Fruit fly (Drosophila melanogaster) whole organism, wandering third instar larva: ENCODE results near the gene Xe7.

Source experiments
- Abd-B ChIP-seq: fragments of >200 bp; optimal IDR thresholded peaks from 2 replicates; lab custom pipeline; 2017; ENCODE audit warnings: missing biosample characterization, missing genetic modification characterization
- CG32264 ChIP-seq: fragments of 200-800 bp; sonication (Bioruptor generic); optimal IDR thresholded peaks from 2 replicates; lab custom pipeline; 2016; ENCODE audit warnings: missing biosample characterization, missing genetic modification characterization
- CrebA ChIP-seq: fragments of 200-800 bp; sonication (Bioruptor generic); optimal IDR thresholded peaks from 2 replicates; lab custom pipeline; 2016; ENCODE audit warnings: missing biosample characterization, mild to moderate bottlenecking, missing genetic modification characterization, borderline replicate concordance
- Dfd ChIP-seq: fragments of >200 bp; optimal IDR thresholded peaks from 2 replicates; lab custom pipeline; 2017; ENCODE audit warnings: missing biosample characterization, missing genetic modification characterization
- Dif ChIP-seq: fragments of 200-275, 200-300 bp; sonication (Bioruptor generic); optimal IDR thresholded peaks from 2 replicates; lab custom pipeline; 2018; ENCODE audit warnings: missing biosample characterization, missing genetic modification characterization; ENCODE audit not compliant: partially characterized antibody
- GATAd ChIP-seq: sonication (Bioruptor generic); optimal IDR thresholded peaks from 2 replicates; lab custom pipeline; 2016; ENCODE audit warnings: missing biosample characterization, missing genetic modification characterization
- HLH106 ChIP-seq: fragments of 200-800 bp; optimal IDR thresholded peaks from 3 replicates; lab custom pipeline; 2019; ENCODE audit warnings: missing biosample characterization, mild to moderate bottlenecking, missing genetic modification characterization, moderate library complexity
- Hr78 ChIP-seq: fragments of >200 bp; optimal IDR thresholded peaks from 2 replicates; lab custom pipeline; 2017; ENCODE audit warnings: missing biosample characterization, missing genetic modification characterization
- Hr83 ChIP-seq: fragments of 200-300 bp; sonication (Bioruptor generic); optimal IDR thresholded peaks from 2 replicates; lab custom pipeline; 2016; ENCODE audit warnings: missing biosample characterization, mild to moderate bottlenecking, missing genetic modification characterization, moderate library complexity; ENCODE audit not compliant: poor library complexity, severe bottlenecking
- Jra ChIP-seq: sonication (Bioruptor generic); optimal IDR thresholded peaks from 2 replicates; lab custom pipeline; 2016; ENCODE audit warnings: missing biosample characterization, missing genetic modification characterization
- Myc ChIP-seq: fragments of >200 bp; optimal IDR thresholded peaks from 2 replicates; lab custom pipeline; 2017
- N ChIP-seq: fragments of >200 bp; optimal IDR thresholded peaks from 2 replicates; lab custom pipeline; 2018; ENCODE audit warnings: missing biosample characterization, missing external identifiers, missing genetic modification characterization
- OdsH ChIP-seq: fragments of 200-800 bp; sonication (Bioruptor generic); optimal IDR thresholded peaks from 2 replicates; lab custom pipeline; 2016; ENCODE audit warnings: missing biosample characterization, mild to moderate bottlenecking, missing genetic modification characterization
- Rel ChIP-seq, 2 experiments: fragments of 200-800 bp; sonication (Bioruptor generic) in 1 of 2; optimal IDR thresholded peaks; 2 replicates in 1 of 2; 3 replicates in 1 of 2; lab custom pipeline; 2016 to 2019; ENCODE audit warnings: mild to moderate bottlenecking in 2 of 2, missing biosample characterization in 2 of 2, missing genetic modification characterization in 2 of 2, moderate library complexity in 1 of 2
- br ChIP-seq: fragments of 200-800 bp; sonication (Bioruptor generic); optimal IDR thresholded peaks from 2 replicates; lab custom pipeline; 2016; ENCODE audit warnings: missing biosample characterization, missing genetic modification characterization
- brk ChIP-seq: fragments of 200-800 bp; sonication (Bioruptor generic); optimal IDR thresholded peaks from 2 replicates; lab custom pipeline; 2016; ENCODE audit warnings: missing biosample characterization, mild to moderate bottlenecking, missing genetic modification characterization
- dl ChIP-seq, 2 experiments: fragments of 175-275, 200-275 bp in 1 of 2; fragments of 200-275 bp in 1 of 2; sonication (Bioruptor generic); optimal IDR thresholded peaks; lab custom pipeline; 2018; ENCODE audit warnings: mild to moderate bottlenecking in 2 of 2, missing biosample characterization in 2 of 2, missing genetic modification characterization in 2 of 2, moderate library complexity in 2 of 2; ENCODE audit not compliant: partially characterized antibody in 2 of 2, insufficient read depth in 1 of 2
- dmrt93B ChIP-seq: fragments of 200-800 bp; sonication (Bioruptor generic); optimal IDR thresholded peaks from 2 replicates; lab custom pipeline; 2018; ENCODE audit warnings: missing biosample characterization, mild to moderate bottlenecking, missing genetic modification characterization
- ey ChIP-seq: fragments of 200-800 bp; sonication (Bioruptor generic); optimal IDR thresholded peaks from 2 replicates; lab custom pipeline; 2016; ENCODE audit warnings: missing biosample characterization, missing genetic modification characterization
- foxo ChIP-seq, 2 experiments: fragments of 200-800 bp; sonication (Bioruptor generic); optimal IDR thresholded peaks; 2 replicates in 1 of 2; 3 replicates in 1 of 2; lab custom pipeline; 2016 to 2017; ENCODE audit warnings: missing biosample characterization in 2 of 2, missing genetic modification characterization in 2 of 2
- fru ChIP-seq: fragments of 200-800 bp; sonication (Bioruptor generic); optimal IDR thresholded peaks from 3 replicates; lab custom pipeline; 2016; ENCODE audit warnings: missing biosample characterization, mild to moderate bottlenecking, missing genetic modification characterization
- h ChIP-seq: fragments of 200-800 bp; sonication (Bioruptor generic); optimal IDR thresholded peaks from 3 replicates; lab custom pipeline; 2016; ENCODE audit warnings: missing biosample characterization, mild to moderate bottlenecking, missing genetic modification characterization
- jim ChIP-seq: fragments of 175-275, 200-325 bp; sonication (Bioruptor generic); optimal IDR thresholded peaks from 2 replicates; lab custom pipeline; 2016; ENCODE audit warnings: missing biosample characterization, mild to moderate bottlenecking, missing genetic modification characterization
- lola ChIP-seq: fragments of >200 bp; optimal IDR thresholded peaks from 2 replicates; lab custom pipeline; 2017; ENCODE audit warnings: missing biosample characterization, missing genetic modification characterization
- pan ChIP-seq: fragments of >200 bp; optimal IDR thresholded peaks from 2 replicates; lab custom pipeline; 2017
- psq ChIP-seq: fragments of 200-800 bp; sonication (Bioruptor generic); optimal IDR thresholded peaks from 3 replicates; lab custom pipeline; 2017; ENCODE audit warnings: missing biosample characterization, mild to moderate bottlenecking, missing genetic modification characterization, moderate library complexity
- rgr ChIP-seq: fragments of 200-800 bp; sonication (Bioruptor generic); optimal IDR thresholded peaks from 3 replicates; lab custom pipeline; 2016; ENCODE audit warnings: missing biosample characterization, mild to moderate bottlenecking, missing genetic modification characterization
- sage ChIP-seq: fragments of 200-800 bp; sonication (Bioruptor generic); optimal IDR thresholded peaks from 2 replicates; lab custom pipeline; 2016; ENCODE audit warnings: missing biosample characterization, mild to moderate bottlenecking, missing genetic modification characterization
- sv ChIP-seq: fragments of 200-800 bp; sonication (Bioruptor generic); optimal IDR thresholded peaks from 3 replicates; lab custom pipeline; 2016; ENCODE audit warnings: missing biosample characterization, missing genetic modification characterization
- tai ChIP-seq: sonication (Bioruptor generic); optimal IDR thresholded peaks from 2 replicates; lab custom pipeline; 2016; ENCODE audit warnings: missing biosample characterization, missing genetic modification characterization
- usp ChIP-seq: fragments of >200 bp; optimal IDR thresholded peaks from 2 replicates; lab custom pipeline; 2017; ENCODE audit warnings: missing biosample characterization, missing genetic modification characterization
- woc ChIP-seq: sonication (Bioruptor generic); optimal IDR thresholded peaks from 2 replicates; lab custom pipeline; 2016; ENCODE audit warnings: missing biosample characterization, mild to moderate bottlenecking, missing genetic modification characterization

Gene Xe7

dm6 chr3R:5647705-5648568 is 21.2 kb downstream of the Xe7 start:
- peak; percentile 46 for TF ChIP-seq N
- TF ChIP-seq OdsH, result peak; percentile 18
- no peak for TF ChIP-seq Myc (lab: Kevin White, UChicago)
- TF ChIP-seq woc (GFP tag; lab: Kevin White, UChicago), result no peak
- TF ChIP-seq h (GFP tag; lab: Kevin White, UChicago), result peak; percentile 66
- TF ChIP-seq rgr (GFP tag; lab: Kevin White, UChicago), result peak; percentile 31
- TF ChIP-seq ey (GFP tag; lab: Kevin White, UChicago), result peak; percentile 31
- peak in 1 of 2 experiments; percentile 36 for TF ChIP-seq foxo (GFP tag; optimal IDR thresholded peaks at IDR 0.05; lab: Kevin White, UChicago)
- peak; percentile 26 for TF ChIP-seq Jra (GFP tag; lab: Kevin White, UChicago)
- TF ChIP-seq br (GFP tag; lab: Kevin White, UChicago), result peak; percentile 49
- no peak for TF ChIP-seq Rel (GFP tag; optimal IDR thresholded peaks at IDR 0.05; lab: Kevin White, UChicago)
- peak; percentile 10 for TF ChIP-seq Rel (tag; optimal IDR thresholded peaks at IDR 0.05; lab: Kevin White, UChicago)
- TF ChIP-seq HLH106 (tag; lab: Kevin White, UChicago), result peak; percentile 35
- no peak for TF ChIP-seq CG32264 (GFP tag; lab: Kevin White, UChicago)

- TF ChIP-seq tai (GFP tag; lab: Kevin White, UChicago), result no peak
- TF ChIP-seq pan (lab: Kevin White, UChicago), result no peak
- TF ChIP-seq lola (GFP tag; lab: Kevin White, UChicago), result no peak
- TF ChIP-seq jim (GFP tag; lab: Kevin White, UChicago), result no peak
- TF ChIP-seq dl (GFP tag; optimal IDR thresholded peaks at IDR 0.05; lab: Kevin White, UChicago; ENCODE audit: insufficient read depth in 1 of 2, partially characterized antibody in 2 of 2), result no peak
- no peak for TF ChIP-seq usp (GFP tag; lab: Kevin White, UChicago)
- no peak for TF ChIP-seq foxo (GFP tag; optimal IDR thresholded peaks at IDR 0.05; lab: Kevin White, UChicago)
- no peak for TF ChIP-seq fru (GFP tag; lab: Kevin White, UChicago)
These were observed 25.7 kb downstream of the Xe7 start for dm6 chr3R:5643421-5643820.

- peak; percentile 36 for TF ChIP-seq HLH106 (tag; lab: Kevin White, UChicago)
- no peak for TF ChIP-seq tai (GFP tag; lab: Kevin White, UChicago)
- peak; percentile 32 for TF ChIP-seq sv
- peak; percentile 37 for TF ChIP-seq ey (GFP tag; lab: Kevin White, UChicago)
- no peak for TF ChIP-seq rgr (GFP tag; lab: Kevin White, UChicago)
- no peak for TF ChIP-seq Abd-B (GFP tag; lab: Kevin White, UChicago)
- TF ChIP-seq foxo (GFP tag; optimal IDR thresholded peaks at IDR 0.05; lab: Kevin White, UChicago), result no peak
- no peak for TF ChIP-seq usp (GFP tag; lab: Kevin White, UChicago)
- no peak for TF ChIP-seq woc (GFP tag; lab: Kevin White, UChicago)
- TF ChIP-seq psq (GFP tag; lab: Kevin White, UChicago), result peak; percentile 41
- peak; percentile 19 for TF ChIP-seq Hr83 (GFP tag; lab: Kevin White, UChicago)
- peak; percentile 1 for TF ChIP-seq OdsH
- TF ChIP-seq dl (GFP tag; optimal IDR thresholded peaks at IDR 0.05; lab: Kevin White, UChicago; ENCODE audit: insufficient read depth in 1 of 2, partially characterized antibody in 2 of 2), result no peak
These were observed 32.4 kb downstream of the Xe7 start, which contains the start of the genes CG31548 and CG12170 for dm6 chr3R:5636519-5637430. CG31548 (minus strand) TSS chr3R:5636852. CG12170 (plus strand) TSS chr3R:5637234.

DNA sequence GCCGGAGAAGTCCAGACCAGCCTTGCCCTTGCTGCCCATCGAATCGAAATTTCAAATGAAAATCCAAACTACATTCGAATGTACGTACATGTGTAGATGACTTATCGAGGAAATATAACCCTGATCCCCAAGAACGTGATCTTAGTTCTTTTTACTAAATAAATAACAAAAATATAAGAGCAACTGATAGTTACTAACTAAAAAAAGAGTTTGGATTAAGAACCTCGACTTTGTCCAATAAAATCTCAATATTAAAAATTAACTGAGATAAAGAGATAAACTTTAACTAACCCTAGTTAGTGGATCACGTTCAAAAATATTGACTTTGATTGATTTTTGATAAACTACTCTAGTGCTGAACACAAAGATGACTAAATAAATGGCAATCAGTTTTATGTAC is 33.6 kb downstream of the Xe7 start, which contains the start of gene CG31546:
Gene CG31546 (minus strand): TSS at position 101 of the 400 bp plus-strand sequence.
- TF ChIP-seq Abd-B (GFP tag; lab: Kevin White, UChicago) (no peak), usp (GFP tag; lab: Kevin White, UChicago) (no peak), N (no peak), rgr (GFP tag; lab: Kevin White, UChicago) (no peak), sage (GFP tag; lab: Kevin White, UChicago) (no peak), CrebA (GFP tag; lab: Kevin White, UChicago) (no peak), h (GFP tag; lab: Kevin White, UChicago) (no peak), lola (GFP tag; lab: Kevin White, UChicago) (no peak), brk (GFP tag; lab: Kevin White, UChicago) (no peak), Hr78 (no peak), jim (GFP tag; lab: Kevin White, UChicago) (no peak), Myc (lab: Kevin White, UChicago) (no peak), dl (GFP tag; optimal IDR thresholded peaks at IDR 0.05; lab: Kevin White, UChicago; ENCODE audit: insufficient read depth in 1 of 2, partially characterized antibody in 2 of 2) (no peak), dmrt93B (GFP tag; lab: Kevin White, UChicago) (no peak), Dfd (no peak), Rel (GFP tag; optimal IDR thresholded peaks at IDR 0.05; lab: Kevin White, UChicago) (no peak), Rel (tag; optimal IDR thresholded peaks at IDR 0.05; lab: Kevin White, UChicago) (no peak), HLH106 (tag; lab: Kevin White, UChicago) (no peak), Dif (GFP tag; lab: Kevin White, UChicago) (no peak), GATAd (GFP tag; lab: Kevin White, UChicago) (no peak)
